Fruit fly (Drosophila melanogaster) whole organism, embryonic: ENCODE data around the gene kibra.

Experiments used
- Bdp1 ChIP-seq: fragments of 200-800 bp; sonication (Bioruptor generic); optimal IDR thresholded peaks from 3 replicates; lab custom pipeline; 2016; ENCODE audit warnings: missing biosample characterization, missing genetic modification characterization
- Blimp-1 ChIP-seq: fragments of 200-800 bp; sonication (Bioruptor generic); optimal IDR thresholded peaks from 3 replicates; lab custom pipeline; 2018; ENCODE audit warnings: missing biosample characterization, missing genetic modification characterization, mild to moderate bottlenecking, moderate library complexity, missing genetic modification reagents
- CG1024 ChIP-seq: fragments of 200-800 bp; sonication (Bioruptor generic); IDR thresholded peaks from 2 replicates; pipeline ENCODE4 v1.3.6; 2022; ENCODE audit warnings: missing biosample characterization, missing genetic modification characterization
- CG10267 ChIP-seq: fragments of 200-800 bp; sonication (Bioruptor generic); optimal IDR thresholded peaks from 2 replicates; lab custom pipeline; 2018; ENCODE audit warnings: missing biosample characterization, mild to moderate bottlenecking, missing genetic modification characterization, moderate library complexity
- CG11695 ChIP-seq: fragments of 200-800 bp; sonication (Bioruptor generic); IDR thresholded peaks from 3 replicates; pipeline ENCODE4 v1.3.6; 2022; ENCODE audit warnings: missing biosample characterization, missing genetic modification characterization
- CG13287 ChIP-seq: fragments of 200-800 bp; sonication (Bioruptor generic); IDR thresholded peaks from 2 replicates; pipeline ENCODE4 v1.3.6; 2022; ENCODE audit warnings: missing biosample characterization, missing genetic modification characterization; ENCODE audit not compliant: partially characterized antibody
- CG13296 ChIP-seq: fragments of 200-800 bp; sonication (Bioruptor generic); optimal IDR thresholded peaks from 3 replicates; lab custom pipeline; 2018; ENCODE audit warnings: missing biosample characterization, mild to moderate bottlenecking, missing genetic modification characterization
- CG15011 ChIP-seq: fragments of 200-800 bp; sonication (Bioruptor generic); optimal IDR thresholded peaks from 3 replicates; lab custom pipeline; 2018; ENCODE audit warnings: missing biosample characterization, mild to moderate bottlenecking, missing genetic modification characterization
- CG2875 ChIP-seq: fragments of 200-800 bp; sonication (Bioruptor generic); optimal IDR thresholded peaks from 2 replicates; lab custom pipeline; 2017; ENCODE audit warnings: missing biosample characterization, mild to moderate bottlenecking, missing genetic modification characterization, missing genetic modification reagents
- CG2889 ChIP-seq: fragments of 200-800 bp; sonication (Bioruptor generic); IDR thresholded peaks from 3 replicates; pipeline ENCODE4 v1.3.6; 2022; ENCODE audit warnings: missing biosample characterization, missing genetic modification characterization
- CG30403 ChIP-seq: fragments of 200-800 bp; sonication (Bioruptor generic); optimal IDR thresholded peaks from 3 replicates; lab custom pipeline; 2016; ENCODE audit warnings: missing biosample characterization, missing genetic modification characterization
- CG3065 ChIP-seq: fragments of 200-800 bp; sonication (Bioruptor generic); optimal IDR thresholded peaks from 2 replicates; lab custom pipeline; 2016; ENCODE audit warnings: missing biosample characterization, missing genetic modification characterization
- CG31441 ChIP-seq: fragments of 200-800 bp; sonication (Bioruptor generic); IDR thresholded peaks from 2 replicates; pipeline ENCODE4 v1.3.6; 2022; ENCODE audit warnings: missing biosample characterization, missing genetic modification characterization
- CG34224 ChIP-seq: fragments of 200-800 bp; sonication (Bioruptor generic); IDR thresholded peaks from 3 replicates; pipeline ENCODE4 v1.3.6; 2022; ENCODE audit warnings: missing biosample characterization, missing genetic modification characterization; ENCODE audit not compliant: partially characterized antibody
- CG3726 ChIP-seq: fragments of 200-800 bp; sonication (Bioruptor generic); IDR thresholded peaks from 3 replicates; pipeline ENCODE4, ENCODE4 v1.3.6; 2022; ENCODE audit warnings: missing biosample characterization, missing genetic modification characterization
- CG4617 ChIP-seq: fragments of 200-800 bp; sonication (Bioruptor generic); optimal IDR thresholded peaks from 3 replicates; lab custom pipeline; 2016; ENCODE audit warnings: missing biosample characterization, missing genetic modification characterization, borderline replicate concordance
- CG5180 ChIP-seq: fragments of 200-800 bp; sonication (Bioruptor generic); optimal IDR thresholded peaks from 3 replicates; lab custom pipeline; 2017; ENCODE audit warnings: missing biosample characterization, missing genetic modification characterization, mild to moderate bottlenecking, moderate library complexity, missing genetic modification reagents
- CG8089 ChIP-seq: fragments of 200-800 bp; sonication (Bioruptor generic); optimal IDR thresholded peaks from 3 replicates; lab custom pipeline; 2016; ENCODE audit warnings: missing biosample characterization, missing genetic modification characterization
- CG8388 ChIP-seq: fragments of 200-800 bp; sonication (Bioruptor generic); optimal IDR thresholded peaks from 2 replicates; lab custom pipeline; 2019; ENCODE audit warnings: missing biosample characterization, mild to moderate bottlenecking, missing genetic modification characterization, moderate library complexity
- CG8944 ChIP-seq: fragments of 200-800 bp; sonication (Bioruptor generic); optimal IDR thresholded peaks from 3 replicates; lab custom pipeline; 2016; ENCODE audit warnings: missing biosample characterization, missing genetic modification characterization
- Deaf1 ChIP-seq: fragments of 200-800 bp; optimal IDR thresholded peaks from 3 replicates; lab custom pipeline; 2019; ENCODE audit warnings: missing biosample characterization, mild to moderate bottlenecking, missing genetic modification characterization, moderate library complexity
- Eip74EF ChIP-seq, 2 experiments: fragments of 200-800 bp in 1 of 2; fragments of >200 bp in 1 of 2; sonication (Bioruptor generic) in 1 of 2; optimal IDR thresholded peaks; 2 replicates each; lab custom pipeline; 2017 to 2019; ENCODE audit warnings: missing biosample characterization in 2 of 2, missing genetic modification characterization in 2 of 2, mild to moderate bottlenecking in 1 of 2, moderate library complexity in 1 of 2
- Gug ChIP-seq: fragments of 200-800 bp; sonication (Bioruptor generic); IDR thresholded peaks from 4 replicates; pipeline ENCODE4 v1.3.6; 2022; ENCODE audit warnings: missing biosample characterization, missing genetic modification characterization
- HLH4C ChIP-seq: fragments of 200-800 bp; sonication (Bioruptor generic); IDR thresholded peaks from 3 replicates; pipeline ENCODE4 v1.3.6; 2022; ENCODE audit warnings: missing biosample characterization, missing genetic modification characterization; ENCODE audit not compliant: partially characterized antibody
- Mrtf ChIP-seq: fragments of 200-800 bp; sonication (Bioruptor generic); IDR thresholded peaks from 3 replicates; pipeline ENCODE4 v1.3.6; 2022; ENCODE audit warnings: missing biosample characterization, missing genetic modification characterization
- Oli ChIP-seq: fragments of 200-800 bp; sonication (Bioruptor generic); optimal IDR thresholded peaks from 2 replicates; lab custom pipeline; 2018; ENCODE audit warnings: missing biosample characterization, mild to moderate bottlenecking, missing genetic modification characterization, moderate library complexity
- Rx ChIP-seq: fragments of 200-800 bp; sonication (Bioruptor generic); IDR thresholded peaks from 2 replicates; pipeline ENCODE4 v1.3.6; 2022; ENCODE audit warnings: missing biosample characterization, missing genetic modification characterization
- Taf1 ChIP-seq: fragments of 200-800 bp; sonication (Bioruptor generic); IDR thresholded peaks from 2 replicates; pipeline ENCODE4 v1.3.6; 2022; ENCODE audit warnings: missing biosample characterization, missing genetic modification characterization
- Tbp ChIP-seq: fragments of >200 bp; optimal IDR thresholded peaks from 2 replicates; lab custom pipeline; 2018; ENCODE audit warnings: missing biosample characterization, missing genetic modification characterization
- Trl ChIP-seq, 3 experiments: fragments of >200 bp in 2 of 3; fragments of 200-800 bp in 1 of 3; sonication (Bioruptor generic) in 1 of 3; optimal IDR thresholded peaks; 2 replicates in 1 of 3; 3 replicates in 2 of 3; lab custom pipeline; 2016 to 2017; ENCODE audit warnings: missing biosample characterization in 1 of 3, missing genetic modification characterization in 1 of 3
- Usf ChIP-seq: fragments of 200-800 bp; sonication (Bioruptor generic); optimal IDR thresholded peaks from 2 replicates; lab custom pipeline; 2017; ENCODE audit warnings: missing genotype, missing biosample characterization, missing genetic modification characterization
- abd-A ChIP-seq: fragments of 200-800 bp; sonication (Bioruptor generic); optimal IDR thresholded peaks from 3 replicates; lab custom pipeline; 2019; ENCODE audit warnings: missing biosample characterization, mild to moderate bottlenecking, missing genetic modification characterization, moderate library complexity
- btn ChIP-seq: fragments of 200-800 bp; sonication (Bioruptor generic); optimal IDR thresholded peaks from 2 replicates; lab custom pipeline; 2016; ENCODE audit warnings: missing biosample characterization, missing genetic modification characterization
- crc ChIP-seq: fragments of 200-800 bp; sonication (Bioruptor generic); optimal IDR thresholded peaks from 2 replicates; lab custom pipeline; 2016; ENCODE audit warnings: missing biosample characterization, missing genetic modification characterization
- fd64A ChIP-seq: fragments of 200-800 bp; sonication (Bioruptor generic); optimal IDR thresholded peaks from 3 replicates; lab custom pipeline; 2018; ENCODE audit warnings: missing biosample characterization, mild to moderate bottlenecking, missing genetic modification characterization
- ftz-f1 ChIP-seq: fragments of 200-800 bp; sonication (Bioruptor generic); optimal IDR thresholded peaks from 2 replicates; lab custom pipeline; 2016; ENCODE audit warnings: missing biosample characterization, missing genetic modification characterization
- ken ChIP-seq: fragments of 200-800 bp; sonication (Bioruptor generic); IDR thresholded peaks from 3 replicates; pipeline ENCODE4 v1.3.6; 2022; ENCODE audit warnings: missing biosample characterization, missing genetic modification characterization
- lab ChIP-seq: fragments of 200-800 bp; sonication (Bioruptor generic); optimal IDR thresholded peaks from 3 replicates; lab custom pipeline; 2017; ENCODE audit warnings: missing biosample characterization, missing genetic modification characterization, mild to moderate bottlenecking, moderate library complexity, missing genetic modification reagents
- lov ChIP-seq, 2 experiments: fragments of 200-800 bp in 1 of 2; fragments of >200 bp in 1 of 2; sonication (Bioruptor generic) in 1 of 2; IDR thresholded peaks in 1 of 2; optimal IDR thresholded peaks in 1 of 2; 2 replicates in 1 of 2; 3 replicates in 1 of 2; pipeline versions ENCODE4 v1.3.6 to Lab custom; 2017 to 2022; ENCODE audit warnings: missing biosample characterization in 1 of 2, missing genetic modification characterization in 1 of 2
- psq ChIP-seq: fragments of 200-800 bp; sonication (Bioruptor generic); optimal IDR thresholded peaks from 2 replicates; lab custom pipeline; 2017; ENCODE audit warnings: missing biosample characterization, missing genetic modification characterization
- repo ChIP-seq: fragments of 200-800 bp; sonication (Bioruptor generic); optimal IDR thresholded peaks from 2 replicates; lab custom pipeline; 2016; ENCODE audit warnings: missing biosample characterization, missing genetic modification characterization
- sqz ChIP-seq: fragments of 200-800 bp; sonication (Bioruptor generic); optimal IDR thresholded peaks from 3 replicates; lab custom pipeline; 2018; ENCODE audit warnings: missing biosample characterization, mild to moderate bottlenecking, missing genetic modification characterization
- usp ChIP-seq: fragments of >200 bp; optimal IDR thresholded peaks from 2 replicates; lab custom pipeline; 2017; ENCODE audit warnings: missing biosample characterization, missing genetic modification characterization
- wek ChIP-seq: fragments of 200-800 bp; sonication (Bioruptor generic); optimal IDR thresholded peaks from 3 replicates; lab custom pipeline; 2018; ENCODE audit warnings: missing biosample characterization, mild to moderate bottlenecking, missing genetic modification characterization, moderate library complexity
- wor ChIP-seq: fragments of 200-800 bp; sonication (Bioruptor generic); IDR thresholded peaks from 2 replicates; pipeline ENCODE4 v1.3.6; 2022; ENCODE audit warnings: missing biosample characterization, missing genetic modification characterization
- zen ChIP-seq: fragments of 200-800 bp; sonication (Bioruptor generic); optimal IDR thresholded peaks from 3 replicates; lab custom pipeline; 2018; ENCODE audit warnings: missing biosample characterization, mild to moderate bottlenecking, missing genetic modification characterization, moderate library complexity

kibra gene

dm6 chr3R:14654976-14655896 lies 68.8 kb downstream of the kibra start (continued):
- TF ChIP-seq psq (GFP tag; lab: Kevin White, UChicago), result peak; percentile 22
- TF ChIP-seq CG11695, result peak; percentile 95
- TF ChIP-seq CG13296, result peak; percentile 94
- TF ChIP-seq Gug (GFP tag; lab: Robert Waterston, UW), result peak; percentile 85
- no peak for TF ChIP-seq lov (optimal IDR thresholded peaks at IDR 0.05; lab: Kevin White, UChicago)
- TF ChIP-seq lov (GFP tag; IDR thresholded peaks at IDR 0.05; lab: Robert Waterston, UW), result peak; percentile 87
- TF ChIP-seq CG8089, result peak; percentile 89
- peak; percentile 89 for TF ChIP-seq CG2875 (GFP tag; lab: Kevin White, UChicago)
- TF ChIP-seq CG3726, result peak; percentile 82; the same call in 1 of the 3 replicates
- peak; percentile 93 for TF ChIP-seq CG30403
- TF ChIP-seq sqz, result peak; percentile 96
- peak; percentile 49; the same call in 2 of the 3 replicates for TF ChIP-seq HLH4C (GFP tag; lab: Robert Waterston, UW)
- peak; percentile 85 for TF ChIP-seq CG5180 (GFP tag; lab: Kevin White, UChicago)
- peak; percentile 82 for TF ChIP-seq CG31441 (GFP tag; lab: Robert Waterston, UW)
- peak; percentile 80 for TF ChIP-seq CG1024
- TF ChIP-seq btn (GFP tag; lab: Kevin White, UChicago), result peak; percentile 64
- TF ChIP-seq Deaf1 (tag; lab: Kevin White, UChicago), result peak; percentile 75
- peak in 1 of 2 experiments; percentile 83 for TF ChIP-seq Eip74EF (GFP tag; optimal IDR thresholded peaks at IDR 0.05; lab: Kevin White, UChicago)
- peak; percentile 86 for TF ChIP-seq crc (GFP tag; lab: Kevin White, UChicago)
- TF ChIP-seq ftz-f1 (GFP tag; lab: Kevin White, UChicago), result peak; percentile 51
- peak; percentile 86 for TF ChIP-seq fd64A
- TF ChIP-seq CG34224 (GFP tag; lab: Robert Waterston, UW), result peak; percentile 37; the same call in 2 of the 3 replicates
- peak; percentile 93 for TF ChIP-seq ken (GFP tag; lab: Robert Waterston, UW)
- peak; percentile 86 for TF ChIP-seq CG4617 (GFP tag; lab: Kevin White, UChicago)
- peak; percentile 97 for TF ChIP-seq lab (GFP tag; lab: Kevin White, UChicago)
- TF ChIP-seq Tbp (GFP tag; lab: Kevin White, UChicago), result no peak
- TF ChIP-seq zen (tag; lab: Kevin White, UChicago), result peak; percentile 91
- TF ChIP-seq Oli (tag; lab: Kevin White, UChicago), result peak; percentile 95
- TF ChIP-seq Trl (optimal IDR thresholded peaks at IDR 0.05; lab: Kevin White, UChicago), result peak in 1 of 2 experiments; percentile 69
- TF ChIP-seq Trl (GFP tag; optimal IDR thresholded peaks at IDR 0.05; lab: Kevin White, UChicago), result peak; percentile 94
- peak; percentile 88 for TF ChIP-seq Blimp-1 (GFP tag; lab: Kevin White, UChicago)
- peak; percentile 87 for TF ChIP-seq wek (GFP tag; lab: Kevin White, UChicago)
- peak; percentile 84 for TF ChIP-seq CG10267
- peak; percentile 84 for TF ChIP-seq CG2889
- peak; percentile 90 for TF ChIP-seq CG15011
- peak; percentile 52 for TF ChIP-seq CG3065 (GFP tag; lab: Kevin White, UChicago)
- no peak for TF ChIP-seq usp (GFP tag; lab: Kevin White, UChicago)
- TF ChIP-seq Usf (GFP tag; lab: Kevin White, UChicago), result peak; percentile 86
- peak; percentile 86 for TF ChIP-seq repo (GFP tag; lab: Kevin White, UChicago)
- peak; percentile 86 for TF ChIP-seq Bdp1 (GFP tag; lab: Kevin White, UChicago)
- peak; percentile 92 for TF ChIP-seq Rx (GFP tag; lab: Robert Waterston, UW)
- TF ChIP-seq Taf1, result peak; percentile 87
- peak; percentile 91 for TF ChIP-seq CG8388 (GFP tag; lab: Kevin White, UChicago)
- peak; percentile 82 for TF ChIP-seq wor (GFP tag; lab: Robert Waterston, UW)
- peak; percentile 65 for TF ChIP-seq CG13287 (GFP tag; lab: Robert Waterston, UW)
- TF ChIP-seq abd-A, result peak; percentile 56
- TF ChIP-seq Mrtf (GFP tag; lab: Robert Waterston, UW), result peak; percentile 91
- peak; percentile 91 for TF ChIP-seq CG8944 (GFP tag; lab: Kevin White, UChicago)
